Worm (Caenorhabditis elegans) whole organism, L4 larva: Measurements from ENCODE around the gene ndub-2.
A peak's percentile ranks its signal among the peaks of the same experiment; 100 is the strongest.

Experiments
- ama-1 ChIP-seq: fragments of 150-350 bp; optimal IDR thresholded peaks from 2 replicates; lab custom pipeline; 2014; ENCODE audit warnings: inconsistent platforms, mixed read lengths
- dpl-1 ChIP-seq: fragments of 150-350 bp; optimal IDR thresholded peaks from 2 replicates; lab custom pipeline; 2014; ENCODE audit warnings: missing biosample characterization, missing genetic modification reagents, missing genetic modification characterization
- egl-27 ChIP-seq: sonication (generic microtip); optimal IDR thresholded peaks from 3 replicates; lab custom pipeline; 2017; ENCODE audit warnings: missing biosample characterization, missing genetic modification reagents, missing genetic modification characterization
- egl-43 ChIP-seq: fragments of 200-800 bp; sonication (Bioruptor generic); IDR thresholded peaks from 2 replicates; pipeline ENCODE4 v1.3.6; 2022; ENCODE audit warnings: missing genetic modification reagents, missing genetic modification characterization, missing compliant biosample characterization
- fkh-10 ChIP-seq: fragments of 150-350 bp; optimal IDR thresholded peaks from 2 replicates; lab custom pipeline; 2014; ENCODE audit warnings: missing biosample characterization, missing genetic modification reagents, missing genetic modification characterization
- fos-1 ChIP-seq: fragments of 150-350 bp; optimal IDR thresholded peaks from 2 replicates; lab custom pipeline; 2014; ENCODE audit warnings: missing biosample characterization, missing genetic modification characterization
- hlh-30 ChIP-seq: sonication (generic microtip); optimal IDR thresholded peaks from 2 replicates; lab custom pipeline; 2017; ENCODE audit warnings: antibody characterized with exemption, mild to moderate bottlenecking, missing genetic modification characterization, missing compliant biosample characterization; ENCODE audit not compliant: insufficient read depth
- lin-13 ChIP-seq: fragments of 150-350 bp; optimal IDR thresholded peaks from 2 replicates; lab custom pipeline; 2014; ENCODE audit warnings: missing biosample characterization, missing genetic modification reagents, missing genetic modification characterization
- nhr-10 ChIP-seq: fragments of 150-350 bp; optimal IDR thresholded peaks from 2 replicates; lab custom pipeline; 2014; ENCODE audit warnings: missing biosample characterization, missing genetic modification characterization
- nhr-11 ChIP-seq: fragments of 150-350 bp; optimal IDR thresholded peaks from 2 replicates; lab custom pipeline; 2014; ENCODE audit warnings: missing biosample characterization, missing genetic modification characterization
- nhr-237 ChIP-seq: sonication (generic microtip); optimal IDR thresholded peaks from 2 replicates; lab custom pipeline; 2017; ENCODE audit warnings: missing biosample characterization, missing genetic modification characterization
- nhr-25 ChIP-seq: sonication (generic microtip); optimal IDR thresholded peaks from 2 replicates; lab custom pipeline; 2017; ENCODE audit warnings: missing genetic modification characterization, mild to moderate bottlenecking, missing compliant biosample characterization, antibody characterized with exemption, moderate library complexity, borderline replicate concordance; ENCODE audit not compliant: insufficient read depth
- nhr-28 ChIP-seq: fragments of 150-350 bp; optimal IDR thresholded peaks from 2 replicates; lab custom pipeline; 2014; ENCODE audit warnings: missing biosample characterization, missing genetic modification characterization
- pqm-1 ChIP-seq: sonication (generic microtip); optimal IDR thresholded peaks from 2 replicates; lab custom pipeline; 2017; ENCODE audit warnings: missing biosample characterization, missing genetic modification characterization

ce11 chrII:8997479-8997878 lies 1.3 kb downstream of the ndub-2 start, which contains the start of the genes F44G4.3 and tdp-1:
- TF ChIP-seq fos-1 (tag; lab: Kevin White, UChicago) (no peak), nhr-237 (tag; lab: Kevin White, UChicago) (no peak), pqm-1 (no peak), ama-1 (no peak), nhr-25 (tag; lab: Kevin White, UChicago) (no peak), hlh-30 (tag; lab: Kevin White, UChicago) (no peak), nhr-11 (tag; lab: Kevin White, UChicago) (no peak), nhr-28 (tag; lab: Kevin White, UChicago) (no peak), egl-43 (no peak), dpl-1 (GFP tag; lab: Kevin White, UChicago) (peak; percentile 29), egl-27 (tag; lab: Kevin White, UChicago) (no peak), fkh-10 (GFP tag; lab: Kevin White, UChicago) (no peak), lin-13 (GFP tag; lab: Kevin White, UChicago) (no peak), nhr-10 (no peak)
